Worm (Caenorhabditis elegans) whole organism, L4 larva: ENCODE results near the gene arrd-2.

ENCODE experiments used
- F10B5.3 ChIP-seq: sonication (generic microtip); optimal IDR thresholded peaks from 2 replicates; lab custom pipeline; 2016; ENCODE audit warnings: mild to moderate bottlenecking, missing genetic modification characterization, missing compliant biosample characterization
- F37D6.2 ChIP-seq: sonication (generic microtip); optimal IDR thresholded peaks from 2 replicates; lab custom pipeline; 2016; ENCODE audit warnings: mild to moderate bottlenecking, missing genetic modification characterization, missing compliant biosample characterization
- Y105C5A.15 ChIP-seq: fragments of 200-800 bp; sonication (Bioruptor generic); IDR thresholded peaks from 2 replicates; pipeline ENCODE4 v1.3.6; 2022; ENCODE audit warnings: missing genetic modification characterization, missing compliant biosample characterization
- Y48G9A.11 ChIP-seq: fragments of 200-800 bp; sonication (Bioruptor generic); IDR thresholded peaks from 2 replicates; pipeline ENCODE4 v1.3.6; 2022; ENCODE audit warnings: missing genetic modification reagents, missing genetic modification characterization, missing compliant biosample characterization
- ZK337.2 ChIP-seq: fragments of 200-800 bp; sonication (Bioruptor generic); IDR thresholded peaks from 2 replicates; pipeline ENCODE4 v1.3.6; 2022; ENCODE audit warnings: missing genetic modification reagents, missing genetic modification characterization, missing compliant biosample characterization
- ama-1 ChIP-seq: fragments of 150-350 bp; optimal IDR thresholded peaks from 2 replicates; lab custom pipeline; 2014; ENCODE audit warnings: inconsistent platforms, mixed read lengths
- ceh-20 ChIP-seq: fragments of 200-800 bp; sonication (Bioruptor generic); IDR thresholded peaks from 2 replicates; pipeline ENCODE4 v1.3.6; 2022; ENCODE audit warnings: missing genetic modification reagents, missing genetic modification characterization, missing compliant biosample characterization
- ceh-28 ChIP-seq: fragments of 150-350 bp; optimal IDR thresholded peaks from 2 replicates; lab custom pipeline; 2014; ENCODE audit warnings: missing biosample characterization, missing genetic modification reagents, missing genetic modification characterization
- ceh-32 ChIP-seq: sonication (generic microtip); optimal IDR thresholded peaks from 2 replicates; lab custom pipeline; 2016; ENCODE audit warnings: mild to moderate bottlenecking, missing genetic modification characterization, missing compliant biosample characterization; ENCODE audit not compliant: poor library complexity
- daf-16 ChIP-seq, 3 experiments: sonication (generic microtip); optimal IDR thresholded peaks; 2 replicates each; lab custom pipeline; 2016 to 2017; ENCODE audit warnings: missing genetic modification characterization in 3 of 3, missing genetic modification reagents in 3 of 3, mild to moderate bottlenecking in 2 of 3, missing compliant biosample characterization in 2 of 3, missing biosample characterization in 1 of 3, moderate library complexity in 1 of 3
- daf-19 ChIP-seq: fragments of 200-800 bp; sonication (Bioruptor generic); conservative IDR thresholded peaks from 2 replicates; pipeline ENCODE4 v1.3.6; 2022; ENCODE audit warnings: missing genetic modification characterization, missing compliant biosample characterization
- daf-8 ChIP-seq: fragments of 200-800 bp; sonication (Bioruptor generic); IDR thresholded peaks from 2 replicates; pipeline ENCODE4 v1.3.6; 2022; ENCODE audit warnings: missing genetic modification characterization, missing compliant biosample characterization
- dmd-9 ChIP-seq: fragments of 200-800 bp; sonication (Bioruptor generic); IDR thresholded peaks from 2 replicates; pipeline ENCODE4 v1.3.6; 2022; ENCODE audit warnings: missing genetic modification reagents, missing genetic modification characterization, missing compliant biosample characterization
- dpl-1 ChIP-seq: fragments of 150-350 bp; optimal IDR thresholded peaks from 2 replicates; lab custom pipeline; 2014; ENCODE audit warnings: missing biosample characterization, missing genetic modification reagents, missing genetic modification characterization
- duxl-1 ChIP-seq: sonication (generic microtip); optimal IDR thresholded peaks from 2 replicates; lab custom pipeline; 2016; ENCODE audit warnings: mild to moderate bottlenecking, missing genetic modification characterization, moderate library complexity, missing compliant biosample characterization; ENCODE audit not compliant: poor library complexity
- egl-27 ChIP-seq: sonication (generic microtip); optimal IDR thresholded peaks from 3 replicates; lab custom pipeline; 2017; ENCODE audit warnings: missing biosample characterization, missing genetic modification reagents, missing genetic modification characterization
- fos-1 ChIP-seq: fragments of 150-350 bp; optimal IDR thresholded peaks from 2 replicates; lab custom pipeline; 2014; ENCODE audit warnings: missing biosample characterization, missing genetic modification characterization
- hif-1 ChIP-seq, 2 experiments: sonication (generic microtip); optimal IDR thresholded peaks; 2 replicates each; lab custom pipeline; 2016 to 2017; ENCODE audit warnings: missing compliant biosample characterization in 2 of 2, missing genetic modification characterization in 2 of 2, missing genetic modification reagents in 2 of 2, missing genotype in 2 of 2, mild to moderate bottlenecking in 1 of 2
- hlh-11 ChIP-seq: fragments of 200-800 bp; sonication (Bioruptor generic); optimal IDR thresholded peaks from 2 replicates; lab custom pipeline; 2018; ENCODE audit warnings: mild to moderate bottlenecking, missing genetic modification characterization, missing compliant biosample characterization
- hmg-1.1 ChIP-seq: fragments of 200-800 bp; sonication (Bioruptor generic); IDR thresholded peaks from 2 replicates; pipeline ENCODE4 v1.3.6; 2022; ENCODE audit warnings: missing genetic modification reagents, missing genetic modification characterization, missing compliant biosample characterization
- lin-1 ChIP-seq: fragments of 200-800 bp; sonication (Bioruptor generic); IDR thresholded peaks from 2 replicates; pipeline ENCODE4 v1.3.6; 2022; ENCODE audit warnings: missing genetic modification reagents, missing genetic modification characterization, missing compliant biosample characterization
- lin-13 ChIP-seq: fragments of 150-350 bp; optimal IDR thresholded peaks from 2 replicates; lab custom pipeline; 2014; ENCODE audit warnings: missing biosample characterization, missing genetic modification reagents, missing genetic modification characterization
- lin-29 ChIP-seq: fragments of 200-800 bp; sonication (Bioruptor generic); IDR thresholded peaks from 2 replicates; pipeline ENCODE4 v1.3.6; 2022; ENCODE audit warnings: missing genetic modification reagents, missing genetic modification characterization, missing compliant biosample characterization
- lin-38 ChIP-seq: fragments of 200-800 bp; sonication (Bioruptor generic); IDR thresholded peaks from 2 replicates; pipeline ENCODE4 v1.3.6; 2022; ENCODE audit warnings: missing genetic modification reagents, missing genetic modification characterization, missing compliant biosample characterization
- lsy-2 ChIP-seq, 2 experiments: fragments of 150-350 bp in 1 of 2; sonication (generic microtip) in 1 of 2; optimal IDR thresholded peaks; 2 replicates each; lab custom pipeline; 2014 to 2017; ENCODE audit warnings: missing biosample characterization in 2 of 2, missing genetic modification characterization in 2 of 2
- mdl-1 ChIP-seq, 2 experiments: fragments of 150-350 bp in 1 of 2; sonication (generic microtip) in 1 of 2; optimal IDR thresholded peaks; 2 replicates each; lab custom pipeline; 2014 to 2017; ENCODE audit warnings: missing biosample characterization in 2 of 2, missing genetic modification characterization in 2 of 2
- mdt-29 ChIP-seq: fragments of 200-800 bp; sonication (Bioruptor generic); IDR thresholded peaks from 2 replicates; pipeline ENCODE4 v1.3.6; 2022; ENCODE audit warnings: missing genetic modification reagents, missing genetic modification characterization, missing compliant biosample characterization
- mxl-2 ChIP-seq: fragments of 200-800 bp; sonication (Bioruptor generic); conservative IDR thresholded peaks from 2 replicates; pipeline ENCODE4 v1.3.6; 2022; ENCODE audit warnings: missing genetic modification reagents, missing genetic modification characterization, missing compliant biosample characterization
- mxl-3 ChIP-seq: fragments of 200-800 bp; sonication (Bioruptor generic); optimal IDR thresholded peaks from 2 replicates; lab custom pipeline; 2018; ENCODE audit warnings: mild to moderate bottlenecking, missing genetic modification characterization, missing compliant biosample characterization
- nhr-111 ChIP-seq: fragments of 200-800 bp; sonication (Bioruptor generic); optimal IDR thresholded peaks from 2 replicates; lab custom pipeline; 2018; ENCODE audit warnings: mild to moderate bottlenecking, missing genetic modification characterization, missing compliant biosample characterization
- nhr-76 ChIP-seq: fragments of 150-350 bp; optimal IDR thresholded peaks from 2 replicates; lab custom pipeline; 2014; ENCODE audit warnings: missing biosample characterization, missing genetic modification characterization
- pqm-1 ChIP-seq: sonication (generic microtip); optimal IDR thresholded peaks from 2 replicates; lab custom pipeline; 2017; ENCODE audit warnings: missing biosample characterization, missing genetic modification characterization
- sdz-12 ChIP-seq: fragments of 200-800 bp; sonication (Bioruptor generic); optimal IDR thresholded peaks from 2 replicates; lab custom pipeline; 2018; ENCODE audit warnings: mild to moderate bottlenecking, missing genetic modification characterization, missing compliant biosample characterization
- set-16 ChIP-seq: fragments of 200-800 bp; sonication (Bioruptor generic); IDR thresholded peaks from 2 replicates; pipeline ENCODE4 v1.3.6; 2022; ENCODE audit warnings: missing genetic modification reagents, missing genetic modification characterization, missing compliant biosample characterization
- snpc-1.2 ChIP-seq: fragments of 200-800 bp; sonication (Bioruptor generic); IDR thresholded peaks from 2 replicates; pipeline ENCODE4 v1.3.6; 2022; ENCODE audit warnings: missing genetic modification reagents, missing genetic modification characterization, missing compliant biosample characterization
- spr-3 ChIP-seq: fragments of 200-800 bp; sonication (Bioruptor generic); optimal IDR thresholded peaks from 2 replicates; lab custom pipeline; 2018; ENCODE audit warnings: mild to moderate bottlenecking, missing genetic modification characterization, missing compliant biosample characterization
- tag-97 ChIP-seq: fragments of 200-800 bp; sonication (Bioruptor generic); IDR thresholded peaks from 2 replicates; pipeline ENCODE4 v1.3.6; 2022; ENCODE audit warnings: missing genetic modification characterization, missing compliant biosample characterization
- unc-130 ChIP-seq: sonication (generic microtip); optimal IDR thresholded peaks from 2 replicates; lab custom pipeline; 2016; ENCODE audit warnings: missing genetic modification reagents, missing genetic modification characterization, missing compliant biosample characterization
- vab-7 ChIP-seq: fragments of 200-800 bp; sonication (Bioruptor generic); IDR thresholded peaks from 2 replicates; pipeline ENCODE4 v1.3.6; 2022; ENCODE audit warnings: missing genetic modification reagents, missing genetic modification characterization, missing compliant biosample characterization
- zag-1 ChIP-seq: fragments of 150-350 bp; optimal IDR thresholded peaks from 2 replicates; lab custom pipeline; 2014; ENCODE audit warnings: missing biosample characterization, missing genetic modification characterization
- zip-2 ChIP-seq: fragments of 150-350 bp; optimal IDR thresholded peaks from 2 replicates; lab custom pipeline; 2014; ENCODE audit warnings: missing biosample characterization, missing genetic modification characterization
- ztf-11 ChIP-seq: fragments of 150-350 bp; optimal IDR thresholded peaks from 2 replicates; lab custom pipeline; 2014; ENCODE audit warnings: missing biosample characterization, missing genetic modification characterization
- ztf-7 ChIP-seq: fragments of 150-350 bp; optimal IDR thresholded peaks from 2 replicates; lab custom pipeline; 2014; ENCODE audit warnings: missing biosample characterization, missing genetic modification characterization

The arrd-2 gene

DNA sequence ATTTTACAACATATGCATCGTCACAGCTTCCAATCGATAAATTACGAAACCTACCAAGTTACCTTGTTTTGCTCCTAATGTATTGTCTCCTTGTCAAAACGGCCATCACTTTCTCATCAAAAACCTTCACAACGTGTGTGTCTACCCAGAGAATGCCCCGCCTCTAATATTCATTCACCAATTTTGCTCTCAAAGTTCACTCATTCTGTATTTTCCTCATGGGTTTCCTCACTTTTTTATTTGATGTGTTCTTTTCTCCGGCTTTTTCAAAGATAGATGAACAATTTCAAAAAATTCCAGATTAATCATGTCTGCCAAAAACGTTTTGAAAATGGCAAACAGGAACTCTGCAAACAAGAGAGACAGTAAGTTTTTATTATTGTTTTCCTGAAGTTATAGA is 22.3 kb upstream of the arrd-2 start, which contains the start of gene C06C3.7:
TSS of gene C06C3.7 (plus strand) at position 301 of the 400 bp plus-strand sequence.
- no peak for TF ChIP-seq hmg-1.1
- TF ChIP-seq ztf-11 (tag; lab: Kevin White, UChicago): no peak
- TF ChIP-seq F10B5.3 (tag; lab: Kevin White, UChicago): no peak
- TF ChIP-seq egl-27: no peak
- no peak for TF ChIP-seq ceh-28
- no peak for TF ChIP-seq lin-13 (GFP tag; lab: Kevin White, UChicago)
- TF ChIP-seq nhr-76 (tag; lab: Kevin White, UChicago): no peak
- TF ChIP-seq ceh-20 (GFP tag; lab: Robert Waterston, UW): no peak
- no peak for TF ChIP-seq hif-1 (tag; optimal IDR thresholded peaks at IDR 0.05; lab: Kevin White, UChicago)
- no peak for TF ChIP-seq snpc-1.2 (GFP tag; lab: Robert Waterston, UW)
- TF ChIP-seq mdt-29 (GFP tag; lab: Robert Waterston, UW): no peak
- no peak for TF ChIP-seq Y48G9A.11 (GFP tag; lab: Robert Waterston, UW)
- no peak for TF ChIP-seq ama-1
- TF ChIP-seq sdz-12: no peak
- no peak for TF ChIP-seq vab-7 (GFP tag; lab: Robert Waterston, UW)
- no peak for TF ChIP-seq zag-1 (tag; lab: Kevin White, UChicago)
- TF ChIP-seq duxl-1: no peak
- no peak for TF ChIP-seq nhr-111 (GFP tag; lab: Kevin White, UChicago)
- no peak for TF ChIP-seq lsy-2 (tag; optimal IDR thresholded peaks at IDR 0.05; lab: Kevin White, UChicago)
- no peak for TF ChIP-seq dmd-9 (GFP tag; lab: Robert Waterston, UW)

ce11 chrII:9392724-9393123 is 14.8 kb upstream of the arrd-2 start, which contains the start of gene lido-17:
Gene lido-17, minus strand, starts transcription at chrII:9392824.
- TF ChIP-seq zip-2 (tag; lab: Kevin White, UChicago) (no peak), F37D6.2 (tag; lab: Kevin White, UChicago) (no peak), spr-3 (GFP tag; lab: Kevin White, UChicago) (no peak), hmg-1.1 (no peak), egl-27 (no peak), daf-16 (GFP tag; optimal IDR thresholded peaks at IDR 0.05; lab: Kevin White, UChicago) (no peak), daf-16 (tag; optimal IDR thresholded peaks at IDR 0.05; lab: Kevin White, UChicago) (no peak), Y48G9A.11 (GFP tag; lab: Robert Waterston, UW) (no peak), daf-8 (GFP tag; lab: Robert Waterston, UW) (no peak), set-16 (GFP tag; lab: Robert Waterston, UW) (no peak), mxl-3 (GFP tag; lab: Kevin White, UChicago) (no peak), lsy-2 (tag; optimal IDR thresholded peaks at IDR 0.05; lab: Kevin White, UChicago) (no peak), Y105C5A.15 (GFP tag; lab: Robert Waterston, UW) (no peak), lin-38 (GFP tag; lab: Robert Waterston, UW) (no peak), nhr-76 (tag; lab: Kevin White, UChicago) (no peak), lin-1 (GFP tag; lab: Robert Waterston, UW) (no peak), mdl-1 (tag; optimal IDR thresholded peaks at IDR 0.05; lab: Kevin White, UChicago) (no peak)

ce11 chrII:9397496-9397895 is 10.1 kb upstream of the arrd-2 start, which contains the start of gene Y51B9A.9:
Gene Y51B9A.9, minus strand, starts transcription at chrII:9397596.
- TF ChIP-seq tag-97 (no peak), zag-1 (tag; lab: Kevin White, UChicago) (no peak), pqm-1 (peak; percentile 47), daf-16 (GFP tag; optimal IDR thresholded peaks at IDR 0.05; lab: Kevin White, UChicago) (no peak), daf-16 (tag; optimal IDR thresholded peaks at IDR 0.05; lab: Kevin White, UChicago) (peak; percentile 68)

- TF ChIP-seq ztf-7 (tag; lab: Kevin White, UChicago) (no peak), fos-1 (no peak), daf-19 (GFP tag; lab: Robert Waterston, UW) (no peak), ceh-32 (tag; lab: Kevin White, UChicago) (no peak), hif-1 (tag; optimal IDR thresholded peaks at IDR 0.05; lab: Kevin White, UChicago) (no peak), ZK337.2 (no peak), unc-130 (GFP tag; lab: Kevin White, UChicago) (no peak), hlh-11 (no peak), dpl-1 (no peak), nhr-76 (tag; lab: Kevin White, UChicago) (no peak), lin-29 (GFP tag; lab: Robert Waterston, UW) (no peak), mxl-2 (no peak)
Measured at ce11 chrII:9398370-9398901, 9.1 kb upstream of the arrd-2 start, which contains the start of the genes Y51B9A.14 and Y51B9A.8. Gene Y51B9A.14, minus strand, starts transcription at chrII:9398470. Gene Y51B9A.8, plus strand, starts transcription at chrII:9398851.
